Worm (Caenorhabditis elegans) whole organism, mixed stage, embryonic: ENCODE data around the gene clec-28.

Experiments used
- ceh-39 ChIP-seq: fragments of 150-350 bp; optimal IDR thresholded peaks from 2 replicates; lab custom pipeline; 2014; ENCODE audit warnings: missing biosample characterization, missing genetic modification characterization
- ceh-83 ChIP-seq: fragments of 200-800 bp; sonication (Bioruptor generic); optimal IDR thresholded peaks from 2 replicates; lab custom pipeline; 2018; ENCODE audit warnings: mild to moderate bottlenecking, missing genetic modification characterization, missing compliant biosample characterization
- ces-1 ChIP-seq: fragments of 150-350 bp; optimal IDR thresholded peaks from 2 replicates; lab custom pipeline; 2014; ENCODE audit warnings: missing biosample characterization, missing genetic modification reagents, missing genetic modification characterization
- cnd-1 ChIP-seq: fragments of 200-800 bp; sonication (Bioruptor generic); optimal IDR thresholded peaks from 2 replicates; lab custom pipeline; 2018; ENCODE audit warnings: mild to moderate bottlenecking, missing genetic modification characterization, missing compliant biosample characterization
- drap-1 ChIP-seq: fragments of 200-800 bp; sonication (Bioruptor generic); optimal IDR thresholded peaks from 3 replicates; lab custom pipeline; 2018; ENCODE audit warnings: mild to moderate bottlenecking, missing genetic modification characterization, missing compliant biosample characterization
- elt-1 ChIP-seq: sonication (generic microtip); optimal IDR thresholded peaks from 2 replicates; lab custom pipeline; 2017; ENCODE audit warnings: missing genetic modification characterization, mild to moderate bottlenecking, missing compliant biosample characterization, antibody characterized with exemption, moderate library complexity, borderline replicate concordance; ENCODE audit not compliant: insufficient read depth
- flh-1 ChIP-seq: fragments of 200-800 bp; sonication (Bioruptor generic); optimal IDR thresholded peaks from 2 replicates; lab custom pipeline; 2018; ENCODE audit warnings: mild to moderate bottlenecking, missing genetic modification characterization, moderate library complexity, missing compliant biosample characterization
- ham-2 ChIP-seq: fragments of 200-800 bp; sonication (Bioruptor generic); optimal IDR thresholded peaks from 2 replicates; lab custom pipeline; 2018; ENCODE audit warnings: mild to moderate bottlenecking, missing genetic modification characterization, missing compliant biosample characterization
- hlh-1 ChIP-seq: fragments of 150-350 bp; optimal IDR thresholded peaks from 2 replicates; lab custom pipeline; 2014; ENCODE audit warnings: missing biosample characterization, missing genetic modification reagents, missing genetic modification characterization
- lin-13 ChIP-seq: fragments of 150-350 bp; optimal IDR thresholded peaks from 2 replicates; lab custom pipeline; 2014; ENCODE audit warnings: missing biosample characterization, missing genetic modification characterization
- lin-32 ChIP-seq: fragments of 200-800 bp; sonication (Bioruptor generic); optimal IDR thresholded peaks from 2 replicates; lab custom pipeline; 2018; ENCODE audit warnings: mild to moderate bottlenecking, missing genetic modification characterization, missing compliant biosample characterization
- lsy-2 ChIP-seq: fragments of 150-350 bp; optimal IDR thresholded peaks from 2 replicates; lab custom pipeline; 2014; ENCODE audit warnings: missing biosample characterization, missing genetic modification characterization
- mab-5 ChIP-seq: fragments of 150-350 bp; optimal IDR thresholded peaks from 2 replicates; lab custom pipeline; 2014; ENCODE audit warnings: missing biosample characterization, missing genetic modification characterization
- nhr-12 ChIP-seq: fragments of 150-350 bp; optimal IDR thresholded peaks from 2 replicates; lab custom pipeline; 2014; ENCODE audit warnings: missing biosample characterization, missing genetic modification characterization
- nhr-237 ChIP-seq: fragments of 150-350 bp; optimal IDR thresholded peaks from 2 replicates; lab custom pipeline; 2014; ENCODE audit warnings: missing biosample characterization, missing genetic modification characterization
- nhr-28 ChIP-seq: fragments of 150-350 bp; optimal IDR thresholded peaks from 2 replicates; lab custom pipeline; 2014; ENCODE audit warnings: missing biosample characterization, missing genetic modification characterization
- pha-4 ChIP-seq: fragments of 150-350 bp; optimal IDR thresholded peaks from 2 replicates; lab custom pipeline; 2018; ENCODE audit warnings: missing biosample characterization, missing genetic modification reagents, missing genetic modification characterization
- sem-2 ChIP-seq: fragments of 200-800 bp; sonication (Bioruptor generic); optimal IDR thresholded peaks from 2 replicates; lab custom pipeline; 2018; ENCODE audit warnings: mild to moderate bottlenecking, missing genetic modification characterization, missing compliant biosample characterization
- snpc-4 ChIP-seq: fragments of 150-350 bp; optimal IDR thresholded peaks from 2 replicates; lab custom pipeline; 2014; ENCODE audit warnings: missing biosample characterization, missing genetic modification characterization
- sptf-1 ChIP-seq: sonication (generic microtip); optimal IDR thresholded peaks from 2 replicates; lab custom pipeline; 2017; ENCODE audit warnings: mild to moderate bottlenecking, missing genetic modification characterization, moderate library complexity, missing compliant biosample characterization
- tbx-8 ChIP-seq: fragments of 200-800 bp; sonication (Bioruptor generic); optimal IDR thresholded peaks from 2 replicates; lab custom pipeline; 2018; ENCODE audit warnings: mild to moderate bottlenecking, missing genetic modification characterization, moderate library complexity, missing compliant biosample characterization
- unc-120 ChIP-seq: sonication (generic microtip); optimal IDR thresholded peaks from 2 replicates; lab custom pipeline; 2017; ENCODE audit warnings: missing genetic modification characterization, missing compliant biosample characterization; ENCODE audit not compliant: poor library complexity, severe bottlenecking
- unc-39 ChIP-seq: fragments of 150-350 bp; optimal IDR thresholded peaks from 2 replicates; lab custom pipeline; 2014; ENCODE audit warnings: missing biosample characterization, missing genetic modification characterization
- ztf-11 ChIP-seq: fragments of 150-350 bp; optimal IDR thresholded peaks from 2 replicates; lab custom pipeline; 2014; ENCODE audit warnings: missing biosample characterization, missing genetic modification characterization

Gene clec-28

ce11 chrV:16911934-16912333, 46.4 kb downstream of the clec-28 start, which contains the start of gene nhr-116:
Gene nhr-116, plus strand, starts transcription at chrV:16912234.
- TF ChIP-seq lin-13 (no peak), ceh-83 (GFP tag; lab: Kevin White, UChicago) (no peak), ces-1 (GFP tag; lab: Kevin White, UChicago) (no peak), flh-1 (no peak), nhr-237 (tag; lab: Kevin White, UChicago) (no peak), nhr-28 (tag; lab: Kevin White, UChicago) (no peak), ztf-11 (no peak), drap-1 (GFP tag; lab: Kevin White, UChicago) (no peak), unc-120 (tag; lab: Kevin White, UChicago) (no peak), lin-32 (GFP tag; lab: Kevin White, UChicago) (no peak), unc-39 (tag; lab: Kevin White, UChicago) (no peak), nhr-12 (tag; lab: Kevin White, UChicago) (no peak), hlh-1 (tag; lab: Kevin White, UChicago) (no peak), sptf-1 (tag; lab: Kevin White, UChicago) (no peak), tbx-8 (GFP tag; lab: Kevin White, UChicago) (no peak), ham-2 (GFP tag; lab: Kevin White, UChicago) (no peak), ceh-39 (tag; lab: Kevin White, UChicago) (no peak), snpc-4 (no peak)

- no peak for TF ChIP-seq pha-4 (tag; lab: Kevin White, UChicago)
- no peak for TF ChIP-seq mab-5
- TF ChIP-seq tbx-8 (GFP tag; lab: Kevin White, UChicago), result no peak
- TF ChIP-seq cnd-1 (tag; lab: Kevin White, UChicago), result no peak
- no peak for TF ChIP-seq ham-2 (GFP tag; lab: Kevin White, UChicago)
- TF ChIP-seq unc-120 (tag; lab: Kevin White, UChicago), result no peak
- no peak for TF ChIP-seq ces-1 (GFP tag; lab: Kevin White, UChicago)
- no peak for TF ChIP-seq lsy-2 (tag; lab: Kevin White, UChicago)
- TF ChIP-seq elt-1 (tag; lab: Kevin White, UChicago), result no peak
- TF ChIP-seq sem-2 (GFP tag; lab: Kevin White, UChicago), result no peak
Measured at ce11 chrV:16916079-16916478, 50.6 kb downstream of the clec-28 start, which contains the start of gene F09C6.10. Gene F09C6.10, minus strand, starts transcription at chrV:16916179.
